Fruit fly (Drosophila melanogaster) whole organism: ENCODE results near the gene CG10038.

Source experiments
- CG8478 ChIP-seq: fragments of >200 bp; optimal IDR thresholded peaks from 2 replicates; lab custom pipeline; 2018; ENCODE audit warnings: inconsistent platforms
- Dll ChIP-seq: fragments of >200 bp; optimal IDR thresholded peaks from 2 replicates; lab custom pipeline; 2017
- psq ChIP-seq: fragments of >200 bp; optimal IDR thresholded peaks from 2 replicates; lab custom pipeline; 2017
- usp ChIP-seq: fragments of >200 bp; optimal IDR thresholded peaks from 2 replicates; lab custom pipeline; 2017; ENCODE audit warnings: missing biosample characterization, missing genetic modification characterization, mixed read lengths

dm6 chr3R:12382563-12382962 is 32.1 kb upstream of the CG10038 start, which contains the start of gene CG10035:
- TF ChIP-seq Dll (lab: Kevin White, UChicago) (no peak), CG8478 (no peak), psq (lab: Kevin White, UChicago) (no peak), usp (GFP tag; lab: Kevin White, UChicago) (no peak)
